Worm (Caenorhabditis elegans) whole organism, early embryonic: ENCODE measurements around the gene F58B4.5.

Source experiments
- B0310.2 ChIP-seq: sonication (generic microtip); optimal IDR thresholded peaks from 2 replicates; lab custom pipeline; 2016; ENCODE audit warnings: mild to moderate bottlenecking, missing genetic modification characterization, missing compliant biosample characterization
- F13C5.2 ChIP-seq: sonication (generic microtip); optimal IDR thresholded peaks from 2 replicates; lab custom pipeline; 2017; ENCODE audit warnings: mild to moderate bottlenecking, missing genetic modification characterization, inconsistent platforms, missing compliant biosample characterization
- ama-1 ChIP-seq: fragments of 150-350 bp; optimal IDR thresholded peaks from 2 replicates; lab custom pipeline; 2014
- hnd-1 ChIP-seq: sonication (generic microtip); optimal IDR thresholded peaks from 2 replicates; lab custom pipeline; 2016; ENCODE audit warnings: missing genetic modification characterization, missing compliant biosample characterization
- pes-1 ChIP-seq: fragments of 200-800 bp; sonication (Bioruptor generic); IDR thresholded peaks from 2 replicates; pipeline ENCODE4 v1.3.6; 2022; ENCODE audit warnings: missing genetic modification reagents, missing genetic modification characterization, missing compliant biosample characterization
- tbx-11 ChIP-seq: fragments of 200-800 bp; sonication (Bioruptor generic); IDR thresholded peaks from 2 replicates; pipeline ENCODE4 v1.3.6; 2022; ENCODE audit warnings: missing genetic modification characterization, missing compliant biosample characterization
- tbx-37 ChIP-seq: fragments of 200-800 bp; sonication (Bioruptor generic); conservative IDR thresholded peaks from 2 replicates; pipeline ENCODE4 v1.3.6; 2022; ENCODE audit warnings: missing genetic modification reagents, missing genetic modification characterization, missing compliant biosample characterization
- tra-4 ChIP-seq: sonication (generic microtip); optimal IDR thresholded peaks from 2 replicates; lab custom pipeline; 2017; ENCODE audit warnings: missing genetic modification characterization, missing compliant biosample characterization

DNA sequence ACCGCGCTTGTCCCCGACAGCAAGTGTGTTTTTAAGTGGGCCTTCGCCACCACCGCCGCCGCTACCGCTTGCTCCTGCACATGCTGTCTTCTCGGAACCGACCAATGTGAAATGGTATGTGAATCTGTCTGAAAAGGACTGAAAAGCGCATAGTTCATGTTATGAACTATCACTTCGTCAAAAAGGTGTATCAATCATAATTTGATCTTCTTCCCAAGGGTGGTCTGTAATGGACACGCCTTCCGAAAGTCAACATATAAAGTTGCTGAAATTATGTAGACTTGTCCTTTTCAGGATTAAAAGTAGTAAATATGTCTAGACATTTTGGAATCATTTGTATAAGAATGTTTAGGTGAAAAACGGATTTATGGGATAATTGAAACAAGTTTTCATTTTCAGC is 9.7 kb downstream of the F58B4.5 start, which contains the start of gene zip-9:
- TF ChIP-seq ama-1 (lab: Kevin White, UChicago) (no peak), tra-4 (no peak), F13C5.2 (tag; lab: Kevin White, UChicago) (no peak), B0310.2 (tag; lab: Kevin White, UChicago) (no peak), tbx-11 (GFP tag; lab: Robert Waterston, UW) (no peak), hnd-1 (no peak), tbx-37 (GFP tag; lab: Robert Waterston, UW) (no peak), pes-1 (GFP tag; lab: Robert Waterston, UW) (no peak)
